Worm (Caenorhabditis elegans) whole organism, mixed stage, embryonic: ENCODE results near the gene F56A8.4.

Experiments used
- elt-1 ChIP-seq: sonication (generic microtip); optimal IDR thresholded peaks from 2 replicates; lab custom pipeline; 2017; ENCODE audit warnings: missing genetic modification characterization, mild to moderate bottlenecking, missing compliant biosample characterization, antibody characterized with exemption, moderate library complexity, borderline replicate concordance; ENCODE audit not compliant: insufficient read depth
- elt-3 ChIP-seq: fragments of 150-350 bp; optimal IDR thresholded peaks from 2 replicates; lab custom pipeline; 2014; ENCODE audit warnings: missing biosample characterization, missing genetic modification characterization
- flh-1 ChIP-seq: fragments of 200-800 bp; sonication (Bioruptor generic); optimal IDR thresholded peaks from 2 replicates; lab custom pipeline; 2018; ENCODE audit warnings: mild to moderate bottlenecking, missing genetic modification characterization, moderate library complexity, missing compliant biosample characterization
- lin-13 ChIP-seq: fragments of 150-350 bp; optimal IDR thresholded peaks from 2 replicates; lab custom pipeline; 2014; ENCODE audit warnings: missing biosample characterization, missing genetic modification characterization
- nhr-12 ChIP-seq: fragments of 150-350 bp; optimal IDR thresholded peaks from 2 replicates; lab custom pipeline; 2014; ENCODE audit warnings: missing biosample characterization, missing genetic modification characterization
- nhr-2 ChIP-seq: fragments of 150-350 bp; optimal IDR thresholded peaks from 2 replicates; lab custom pipeline; 2014; ENCODE audit warnings: missing biosample characterization, missing genetic modification characterization
- nhr-28 ChIP-seq: fragments of 150-350 bp; optimal IDR thresholded peaks from 2 replicates; lab custom pipeline; 2014; ENCODE audit warnings: missing biosample characterization, missing genetic modification characterization
- nhr-76 ChIP-seq: sonication (generic microtip); optimal IDR thresholded peaks from 2 replicates; lab custom pipeline; 2017; ENCODE audit warnings: missing biosample characterization, missing genetic modification characterization
- pha-4 ChIP-seq: fragments of 150-350 bp; optimal IDR thresholded peaks from 2 replicates; lab custom pipeline; 2018; ENCODE audit warnings: missing biosample characterization, missing genetic modification reagents, missing genetic modification characterization
- ztf-11 ChIP-seq: fragments of 150-350 bp; optimal IDR thresholded peaks from 2 replicates; lab custom pipeline; 2014; ENCODE audit warnings: missing biosample characterization, missing genetic modification characterization

DNA sequence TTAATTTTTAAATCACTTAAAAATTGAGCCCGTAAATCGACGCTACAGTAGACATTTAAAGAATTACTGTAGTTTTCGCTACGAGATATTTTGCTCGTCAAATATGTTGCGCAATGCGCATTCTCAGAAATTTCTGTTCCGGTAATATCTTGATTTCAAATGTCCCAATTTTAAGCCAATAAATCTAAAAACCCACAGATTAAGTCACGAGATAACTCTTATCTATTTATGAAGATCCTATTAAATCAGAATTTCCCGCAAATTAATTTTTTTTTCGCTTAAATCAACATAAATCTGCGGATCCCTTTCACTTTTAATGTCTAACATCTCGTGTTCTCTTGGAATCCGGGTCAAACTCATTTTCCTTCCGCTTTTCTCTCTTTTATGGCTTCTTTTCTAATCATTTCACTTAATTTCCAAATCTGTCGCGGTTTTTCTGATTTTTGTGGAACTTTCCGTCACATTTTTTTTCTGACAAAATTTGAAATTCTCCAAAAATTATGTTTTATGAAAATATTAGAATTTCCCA lies 46.5 kb upstream of the F56A8.4 start:
- TF ChIP-seq pha-4 (tag; lab: Kevin White, UChicago) = no peak
- no peak for TF ChIP-seq ztf-11 (tag; lab: Kevin White, UChicago)
- TF ChIP-seq flh-1 = no peak
- TF ChIP-seq elt-1 (tag; lab: Kevin White, UChicago) = peak; percentile 32
- no peak for TF ChIP-seq nhr-2 (tag; lab: Kevin White, UChicago)
- TF ChIP-seq nhr-12 (tag; lab: Kevin White, UChicago) = no peak
- no peak for TF ChIP-seq nhr-76
- no peak for TF ChIP-seq nhr-28 (tag; lab: Kevin White, UChicago)
- no peak for TF ChIP-seq elt-3 (tag; lab: Kevin White, UChicago)
- no peak for TF ChIP-seq lin-13 (tag; lab: Kevin White, UChicago)
